Fruit fly (Drosophila melanogaster) whole organism, embryonic: ENCODE measurements around the gene Cht6.

Experiments
- Abd-B ChIP-seq: fragments of 200-800 bp; sonication (Bioruptor generic); optimal IDR thresholded peaks from 2 replicates; lab custom pipeline; 2018; ENCODE audit warnings: missing biosample characterization, mild to moderate bottlenecking, missing genetic modification characterization, moderate library complexity
- CG1024 ChIP-seq: fragments of 200-800 bp; sonication (Bioruptor generic); IDR thresholded peaks from 2 replicates; pipeline ENCODE4 v1.3.6; 2022; ENCODE audit warnings: missing biosample characterization, missing genetic modification characterization
- CG11560 ChIP-seq: fragments of 200-800 bp; sonication (Bioruptor generic); IDR thresholded peaks from 3 replicates; pipeline ENCODE4 v1.3.6; 2022; ENCODE audit warnings: missing biosample characterization, missing genetic modification characterization
- CG11723 ChIP-seq: fragments of 200-800 bp; sonication (Bioruptor generic); optimal IDR thresholded peaks from 2 replicates; lab custom pipeline; 2017; ENCODE audit warnings: missing biosample characterization, mild to moderate bottlenecking, missing genetic modification characterization
- CG12659 ChIP-seq: fragments of 200-800 bp; sonication (Bioruptor generic); optimal IDR thresholded peaks from 3 replicates; lab custom pipeline; 2017; ENCODE audit warnings: mild to moderate bottlenecking, missing biosample characterization, missing genetic modification reagents, missing genetic modification characterization
- CG12942 ChIP-seq: fragments of 200-800 bp; sonication (Bioruptor generic); optimal IDR thresholded peaks from 3 replicates; lab custom pipeline; 2016; ENCODE audit warnings: missing biosample characterization, missing genetic modification characterization
- CG14441 ChIP-seq: fragments of 200-800 bp; sonication (Bioruptor generic); IDR thresholded peaks from 2 replicates; pipeline ENCODE4 v1.3.6; 2022; ENCODE audit warnings: missing biosample characterization, missing genetic modification characterization
- CG14965 ChIP-seq: fragments of 200-800 bp; sonication (Bioruptor generic); optimal IDR thresholded peaks from 2 replicates; lab custom pipeline; 2016; ENCODE audit warnings: missing biosample characterization, missing genetic modification characterization, borderline replicate concordance
- CG17186 ChIP-seq: fragments of 200-800 bp; sonication (Bioruptor generic); optimal IDR thresholded peaks from 3 replicates; lab custom pipeline; 2017; ENCODE audit warnings: missing biosample characterization, missing genetic modification reagents, missing genetic modification characterization
- CG17328 ChIP-seq: fragments of 200-800 bp; sonication (Bioruptor generic); IDR thresholded peaks from 2 replicates; pipeline ENCODE4 v1.3.6; 2022; ENCODE audit warnings: missing biosample characterization, missing genetic modification characterization
- CG17361 ChIP-seq: fragments of 200-800 bp; sonication (Bioruptor generic); IDR thresholded peaks from 3 replicates; pipeline ENCODE4 v1.3.6; 2022; ENCODE audit warnings: missing biosample characterization, missing genetic modification characterization
- CG1832 ChIP-seq: fragments of 200-800 bp; sonication (Bioruptor generic); optimal IDR thresholded peaks from 2 replicates; lab custom pipeline; 2017; ENCODE audit warnings: missing biosample characterization, mild to moderate bottlenecking, missing genetic modification characterization, inconsistent platforms
- CG2116 ChIP-seq: fragments of 200-800 bp; sonication (Bioruptor generic); optimal IDR thresholded peaks from 3 replicates; lab custom pipeline; 2018; ENCODE audit warnings: missing biosample characterization, mild to moderate bottlenecking, missing genetic modification characterization
- CG2199 ChIP-seq: fragments of 200-800 bp; sonication (Bioruptor generic); IDR thresholded peaks from 3 replicates; pipeline ENCODE4 v1.3.6; 2022; ENCODE audit warnings: missing biosample characterization, missing genetic modification characterization
- CG31441 ChIP-seq: fragments of 200-800 bp; sonication (Bioruptor generic); IDR thresholded peaks from 2 replicates; pipeline ENCODE4 v1.3.6; 2022; ENCODE audit warnings: missing biosample characterization, missing genetic modification characterization
- CG34376 ChIP-seq: fragments of 200-800 bp; sonication (Bioruptor generic); optimal IDR thresholded peaks from 2 replicates; lab custom pipeline; 2018; ENCODE audit warnings: missing biosample characterization, mild to moderate bottlenecking, missing genetic modification characterization
- CG3838 ChIP-seq: fragments of 200-800 bp; sonication (Bioruptor generic); optimal IDR thresholded peaks from 3 replicates; lab custom pipeline; 2016; ENCODE audit warnings: missing biosample characterization, missing genetic modification characterization
- CG4820 ChIP-seq: fragments of 200-800 bp; sonication (Bioruptor generic); optimal IDR thresholded peaks from 3 replicates; lab custom pipeline; 2016; ENCODE audit warnings: missing biosample characterization, missing genetic modification characterization
- CG5180 ChIP-seq: fragments of 200-800 bp; sonication (Bioruptor generic); optimal IDR thresholded peaks from 3 replicates; lab custom pipeline; 2017; ENCODE audit warnings: missing biosample characterization, missing genetic modification characterization, mild to moderate bottlenecking, moderate library complexity, missing genetic modification reagents
- CG6175 ChIP-seq: fragments of 200-800 bp; sonication (Bioruptor generic); IDR thresholded peaks from 3 replicates; pipeline ENCODE4 v1.3.6; 2022; ENCODE audit warnings: missing biosample characterization, missing genetic modification characterization
- CG7372 ChIP-seq: fragments of 200-800 bp; sonication (Bioruptor generic); IDR thresholded peaks from 2 replicates; pipeline ENCODE4 v1.3.6; 2022; ENCODE audit warnings: missing biosample characterization, missing genetic modification characterization
- CG7928 ChIP-seq: fragments of 200-800 bp; sonication (Bioruptor generic); optimal IDR thresholded peaks from 2 replicates; lab custom pipeline; 2017; ENCODE audit warnings: missing biosample characterization, mild to moderate bottlenecking, missing genetic modification characterization
- CG8478 ChIP-seq: fragments of >200 bp; optimal IDR thresholded peaks from 2 replicates; lab custom pipeline; 2018
- Deaf1 ChIP-seq: fragments of 200-800 bp; optimal IDR thresholded peaks from 3 replicates; lab custom pipeline; 2019; ENCODE audit warnings: missing biosample characterization, mild to moderate bottlenecking, missing genetic modification characterization, moderate library complexity
- Fer1 ChIP-seq: fragments of 200-800 bp; sonication (Bioruptor generic); optimal IDR thresholded peaks from 2 replicates; lab custom pipeline; 2017; ENCODE audit warnings: missing biosample characterization, mild to moderate bottlenecking, missing genetic modification characterization
- Fer2 ChIP-seq: fragments of 200-800 bp; sonication (Bioruptor generic); optimal IDR thresholded peaks from 2 replicates; lab custom pipeline; 2018; ENCODE audit warnings: missing biosample characterization, mild to moderate bottlenecking, missing genetic modification characterization, moderate library complexity
- Hsf ChIP-seq: fragments of 200-800 bp; sonication (Bioruptor generic); optimal IDR thresholded peaks from 3 replicates; lab custom pipeline; 2016; ENCODE audit warnings: missing biosample characterization, missing genetic modification characterization
- Max ChIP-seq: fragments of 200-800 bp; sonication (Bioruptor generic); optimal IDR thresholded peaks from 2 replicates; lab custom pipeline; 2016; ENCODE audit warnings: missing biosample characterization, mild to moderate bottlenecking, missing genetic modification characterization
- NC2β ChIP-seq: fragments of 200-800 bp; sonication (Bioruptor generic); optimal IDR thresholded peaks from 2 replicates; lab custom pipeline; 2016; ENCODE audit warnings: missing biosample characterization, missing genetic modification characterization
- Optix ChIP-seq: fragments of 200-800 bp; sonication (Bioruptor generic); IDR thresholded peaks from 3 replicates; pipeline ENCODE4 v1.3.6; 2022; ENCODE audit warnings: missing biosample characterization, missing genetic modification characterization
- PHDP ChIP-seq: fragments of 200-800 bp; sonication (Bioruptor generic); optimal IDR thresholded peaks from 3 replicates; lab custom pipeline; 2018; ENCODE audit warnings: missing biosample characterization, mild to moderate bottlenecking, missing genetic modification characterization, moderate library complexity
- Rfx ChIP-seq: fragments of 200-800 bp; sonication (Bioruptor generic); IDR thresholded peaks from 2 replicates; pipeline ENCODE4 v1.3.6; 2022; ENCODE audit warnings: missing biosample characterization, missing genetic modification characterization
- Sry-β ChIP-seq: fragments of 200-800 bp; sonication (Bioruptor generic); optimal IDR thresholded peaks from 2 replicates; lab custom pipeline; 2018; ENCODE audit warnings: missing biosample characterization, mild to moderate bottlenecking, missing genetic modification characterization, moderate library complexity
- Sry-δ ChIP-seq: fragments of 200-800 bp; sonication (Bioruptor generic); optimal IDR thresholded peaks from 2 replicates; lab custom pipeline; 2016; ENCODE audit warnings: missing biosample characterization, missing genetic modification characterization
- Xrp1 ChIP-seq: fragments of 200-800 bp; sonication (Bioruptor generic); IDR thresholded peaks from 2 replicates; pipeline ENCODE4 v1.3.6; 2022; ENCODE audit warnings: missing biosample characterization, missing genetic modification characterization
- az2 ChIP-seq: fragments of 200-800 bp; sonication (Bioruptor generic); optimal IDR thresholded peaks from 3 replicates; lab custom pipeline; 2016; ENCODE audit warnings: missing biosample characterization, missing genetic modification characterization
- chn ChIP-seq: fragments of 200-800 bp; sonication (Bioruptor generic); optimal IDR thresholded peaks from 2 replicates; lab custom pipeline; 2016; ENCODE audit warnings: missing biosample characterization, missing genetic modification characterization
- ci ChIP-seq: fragments of 200-800 bp; sonication (Bioruptor generic); IDR thresholded peaks from 3 replicates; pipeline ENCODE4 v1.3.6; 2022; ENCODE audit warnings: missing biosample characterization, missing genetic modification characterization
- corto ChIP-seq: fragments of 200-800 bp; sonication (Bioruptor generic); optimal IDR thresholded peaks from 2 replicates; lab custom pipeline; 2016; ENCODE audit warnings: missing biosample characterization, mild to moderate bottlenecking, missing genetic modification characterization, moderate library complexity
- eve ChIP-seq, 2 experiments: fragments of >200 bp; optimal IDR thresholded peaks; 2 replicates each; lab custom pipeline; 2017; ENCODE audit warnings: missing biosample characterization in 2 of 2, missing genetic modification characterization in 2 of 2
- gce ChIP-seq: fragments of 200-800 bp; sonication (Bioruptor generic); IDR thresholded peaks from 3 replicates; pipeline ENCODE4 v1.3.6; 2022; ENCODE audit warnings: missing biosample characterization, missing genetic modification characterization
- grau ChIP-seq: fragments of 200-800 bp; optimal IDR thresholded peaks from 3 replicates; lab custom pipeline; 2019; ENCODE audit warnings: missing biosample characterization, mild to moderate bottlenecking, missing genetic modification characterization, moderate library complexity
- gt ChIP-seq: fragments of 200-800 bp; sonication (Bioruptor generic); IDR thresholded peaks from 2 replicates; pipeline ENCODE4 v1.3.6; 2022; ENCODE audit warnings: missing biosample characterization, missing genetic modification characterization
- lilli ChIP-seq: fragments of 200-800 bp; sonication (Bioruptor generic); optimal IDR thresholded peaks from 3 replicates; lab custom pipeline; 2016; ENCODE audit warnings: missing biosample characterization, missing genetic modification characterization
- lola ChIP-seq, 3 experiments: fragments of >200 bp in 2 of 3; fragments of 200-800 bp in 1 of 3; sonication (Bioruptor generic) in 1 of 3; optimal IDR thresholded peaks; 2 replicates each; lab custom pipeline; 2017 to 2019; ENCODE audit warnings: missing biosample characterization in 3 of 3, missing genetic modification characterization in 3 of 3, mild to moderate bottlenecking in 1 of 3, moderate library complexity in 1 of 3
- onecut ChIP-seq: fragments of 200-800 bp; sonication (Bioruptor generic); IDR thresholded peaks from 2 replicates; pipeline ENCODE4 v1.3.6; 2022; ENCODE audit warnings: missing biosample characterization, missing genetic modification characterization
- pita ChIP-seq: fragments of 200-800 bp; sonication (Bioruptor generic); optimal IDR thresholded peaks from 2 replicates; lab custom pipeline; 2017; ENCODE audit warnings: missing biosample characterization, mild to moderate bottlenecking, missing genetic modification characterization
- schlank ChIP-seq: fragments of 200-800 bp; sonication (Bioruptor generic); optimal IDR thresholded peaks from 2 replicates; lab custom pipeline; 2018; ENCODE audit warnings: missing biosample characterization, mild to moderate bottlenecking, missing genetic modification characterization
- sens-2 ChIP-seq: fragments of 200-800 bp; sonication (Bioruptor generic); IDR thresholded peaks from 2 replicates; pipeline ENCODE4 v1.3.6; 2022; ENCODE audit warnings: missing biosample characterization, missing genetic modification characterization
- stc ChIP-seq: fragments of 200-800 bp; sonication (Bioruptor generic); IDR thresholded peaks from 2 replicates; pipeline ENCODE4 v1.3.6; 2022; ENCODE audit warnings: missing biosample characterization, missing genetic modification characterization
- tx ChIP-seq: fragments of 200-800 bp; sonication (Bioruptor generic); optimal IDR thresholded peaks from 2 replicates; lab custom pipeline; 2016; ENCODE audit warnings: missing biosample characterization, missing genetic modification characterization
- unpg ChIP-seq: fragments of 200-800 bp; sonication (Bioruptor generic); optimal IDR thresholded peaks from 3 replicates; lab custom pipeline; 2018; ENCODE audit warnings: missing biosample characterization, mild to moderate bottlenecking, missing genetic modification characterization, moderate library complexity

Cht6 gene

dm6 chrX:10067528-10067927 is 50.9 kb downstream of the Cht6 start:
- TF ChIP-seq gce (GFP tag; lab: Robert Waterston, UW) (0 out of 3 replicates have a peak, but pooled peaks have one; percentile 18), Deaf1 (tag; lab: Kevin White, UChicago) (peak; percentile 6), CG5180 (GFP tag; lab: Kevin White, UChicago) (no peak), Fer1 (no peak), tx (peak; percentile 7), CG2116 (GFP tag; lab: Kevin White, UChicago) (no peak), Rfx (no peak), CG1024 (0 out of 2 replicates have a peak, but pooled peaks have one; percentile 20), Sry-β (GFP tag; lab: Kevin White, UChicago) (no peak), CG4820 (GFP tag; lab: Kevin White, UChicago) (peak; percentile 41), unpg (GFP tag; lab: Kevin White, UChicago) (peak; percentile 58), ci (GFP tag; lab: Robert Waterston, UW) (peak; percentile 75), eve (GFP tag; optimal IDR thresholded peaks at IDR 0.05; lab: Kevin White, UChicago) (no peak), CG8478 (lab: Kevin White, UChicago) (no peak), CG2199 (no peak), chn (peak; percentile 16), Max (GFP tag; lab: Kevin White, UChicago) (peak; percentile 16), schlank (tag; lab: Kevin White, UChicago) (no peak), CG17186 (GFP tag; lab: Kevin White, UChicago) (no peak), Hsf (peak; percentile 44), lola (GFP tag; optimal IDR thresholded peaks at IDR 0.05; lab: Kevin White, UChicago) (no peak), NC2β (GFP tag; lab: Kevin White, UChicago) (no peak), CG3838 (GFP tag; lab: Kevin White, UChicago) (no peak), CG17328 (GFP tag; lab: Robert Waterston, UW) (peak; percentile 50; the same call in 1 of the 2 replicates), grau (tag; lab: Kevin White, UChicago) (peak; percentile 35), Xrp1 (GFP tag; lab: Robert Waterston, UW) (peak; percentile 72; the same call in 1 of the 2 replicates), CG31441 (GFP tag; lab: Robert Waterston, UW) (peak; percentile 47; the same call in 1 of the 2 replicates), CG6175 (no peak), onecut (GFP tag; lab: Robert Waterston, UW) (no peak), pita (no peak), Abd-B (no peak), CG7928 (GFP tag; lab: Kevin White, UChicago) (no peak), Optix (peak; percentile 49; the same call in 2 of the 3 replicates), CG12659 (GFP tag; lab: Kevin White, UChicago) (no peak), CG14965 (GFP tag; lab: Kevin White, UChicago) (no peak), stc (peak; percentile 59; the same call in 1 of the 2 replicates), CG34376 (GFP tag; lab: Kevin White, UChicago) (no peak), CG7372 (GFP tag; lab: Robert Waterston, UW) (no peak), PHDP (no peak), CG12942 (GFP tag; lab: Kevin White, UChicago) (peak; percentile 6), CG14441 (GFP tag; lab: Robert Waterston, UW) (peak; percentile 54), gt (GFP tag; lab: Robert Waterston, UW) (no peak), lilli (GFP tag; lab: Kevin White, UChicago) (peak; percentile 45), CG11723 (GFP tag; lab: Kevin White, UChicago) (no peak), CG11560 (no peak), sens-2 (no peak), corto (GFP tag; lab: Kevin White, UChicago) (no peak), CG1832 (GFP tag; lab: Kevin White, UChicago) (no peak), Fer2 (no peak), CG17361 (GFP tag; lab: Robert Waterston, UW) (no peak), az2 (GFP tag; lab: Kevin White, UChicago) (peak; percentile 47), Sry-δ (GFP tag; lab: Kevin White, UChicago) (no peak)
